Fruit fly (Drosophila melanogaster) whole organism, embryonic: ENCODE results near the gene UbcE2H.
A peak's percentile ranks its signal among the peaks of the same experiment; 100 is the strongest.

ENCODE experiments used
- Adf1 ChIP-seq: fragments of 200-800 bp; sonication (Bioruptor generic); IDR thresholded peaks from 2 replicates; pipeline ENCODE4 v1.3.6; 2022; ENCODE audit warnings: missing biosample characterization, missing genetic modification characterization
- B-H1 ChIP-seq: fragments of 200-800 bp; sonication (Bioruptor generic); IDR thresholded peaks from 3 replicates; pipeline ENCODE4 v1.3.6; 2022; ENCODE audit warnings: missing biosample characterization, missing genetic modification characterization
- CG10209 ChIP-seq: fragments of 200-800 bp; sonication (Bioruptor generic); optimal IDR thresholded peaks from 3 replicates; lab custom pipeline; 2017; ENCODE audit warnings: missing biosample characterization, mild to moderate bottlenecking, missing genetic modification characterization, missing genetic modification reagents
- CG1602 ChIP-seq: fragments of 200-800 bp; sonication (Bioruptor generic); optimal IDR thresholded peaks from 3 replicates; lab custom pipeline; 2016; ENCODE audit warnings: missing biosample characterization, missing genetic modification characterization
- CG1603 ChIP-seq: fragments of 200-800 bp; sonication (Bioruptor generic); optimal IDR thresholded peaks from 2 replicates; lab custom pipeline; 2019; ENCODE audit warnings: missing biosample characterization, mild to moderate bottlenecking, missing genetic modification characterization, moderate library complexity
- CG16813 ChIP-seq: fragments of 200-800 bp; sonication (Bioruptor generic); IDR thresholded peaks from 3 replicates; pipeline ENCODE4 v1.3.6; 2022; ENCODE audit warnings: missing biosample characterization, missing genetic modification characterization; ENCODE audit not compliant: partially characterized antibody
- CG18011 ChIP-seq: fragments of 200-800 bp; sonication (Bioruptor generic); optimal IDR thresholded peaks from 2 replicates; lab custom pipeline; 2017; ENCODE audit warnings: missing biosample characterization, missing genetic modification characterization, mild to moderate bottlenecking, moderate library complexity, missing genotype
- CG2712 ChIP-seq: fragments of 200-800 bp; optimal IDR thresholded peaks from 3 replicates; lab custom pipeline; 2019; ENCODE audit warnings: missing biosample characterization, mild to moderate bottlenecking, missing genetic modification characterization, moderate library complexity
- CG34422 ChIP-seq: fragments of 200-800 bp; sonication (Bioruptor generic); IDR thresholded peaks from 3 replicates; pipeline ENCODE4 v1.3.6; 2022; ENCODE audit warnings: missing biosample characterization, missing genetic modification characterization
- CG3838 ChIP-seq: fragments of 200-800 bp; sonication (Bioruptor generic); optimal IDR thresholded peaks from 3 replicates; lab custom pipeline; 2016; ENCODE audit warnings: missing biosample characterization, missing genetic modification characterization
- CG4360 ChIP-seq: fragments of 200-800 bp; sonication (Bioruptor generic); IDR thresholded peaks from 2 replicates; pipeline ENCODE4 v1.3.6; 2022; ENCODE audit warnings: missing biosample characterization, missing genetic modification characterization
- CG8388 ChIP-seq: fragments of 200-800 bp; sonication (Bioruptor generic); optimal IDR thresholded peaks from 2 replicates; lab custom pipeline; 2019; ENCODE audit warnings: missing biosample characterization, mild to moderate bottlenecking, missing genetic modification characterization, moderate library complexity
- CHES-1-like ChIP-seq: fragments of 200-800 bp; sonication (Bioruptor generic); optimal IDR thresholded peaks from 2 replicates; lab custom pipeline; 2016; ENCODE audit warnings: missing biosample characterization, missing genetic modification characterization
- Fer1 ChIP-seq: fragments of 200-800 bp; sonication (Bioruptor generic); optimal IDR thresholded peaks from 2 replicates; lab custom pipeline; 2017; ENCODE audit warnings: missing biosample characterization, mild to moderate bottlenecking, missing genetic modification characterization
- Fer2 ChIP-seq: fragments of 200-800 bp; sonication (Bioruptor generic); optimal IDR thresholded peaks from 2 replicates; lab custom pipeline; 2018; ENCODE audit warnings: missing biosample characterization, mild to moderate bottlenecking, missing genetic modification characterization, moderate library complexity
- Hr51 ChIP-seq, 2 experiments: fragments of 200-800 bp; sonication (Bioruptor generic); optimal IDR thresholded peaks; 2 replicates in 1 of 2; 3 replicates in 1 of 2; lab custom pipeline; 2016 to 2018; ENCODE audit warnings: missing biosample characterization in 2 of 2, missing genetic modification characterization in 2 of 2, mild to moderate bottlenecking in 1 of 2, moderate library complexity in 1 of 2
- NFAT ChIP-seq: fragments of 200-800 bp; sonication (Bioruptor generic); IDR thresholded peaks from 2 replicates; pipeline ENCODE4 v1.3.6; 2022; ENCODE audit warnings: missing biosample characterization, missing genetic modification characterization
- Oaz ChIP-seq: fragments of 200-800 bp; sonication (Bioruptor generic); IDR thresholded peaks from 2 replicates; pipeline ENCODE4 v1.3.6; 2022; ENCODE audit warnings: missing biosample characterization, missing genetic modification characterization
- Rx ChIP-seq: fragments of 200-800 bp; sonication (Bioruptor generic); IDR thresholded peaks from 2 replicates; pipeline ENCODE4 v1.3.6; 2022; ENCODE audit warnings: missing biosample characterization, missing genetic modification characterization
- Xrp1 ChIP-seq: fragments of 200-800 bp; sonication (Bioruptor generic); IDR thresholded peaks from 2 replicates; pipeline ENCODE4 v1.3.6; 2022; ENCODE audit warnings: missing biosample characterization, missing genetic modification characterization
- bigmax ChIP-seq: fragments of 200-800 bp; sonication (Bioruptor generic); optimal IDR thresholded peaks from 2 replicates; lab custom pipeline; 2018; ENCODE audit warnings: missing biosample characterization, mild to moderate bottlenecking, missing genetic modification characterization
- btn ChIP-seq: fragments of 200-800 bp; sonication (Bioruptor generic); optimal IDR thresholded peaks from 2 replicates; lab custom pipeline; 2016; ENCODE audit warnings: missing biosample characterization, missing genetic modification characterization
- cato ChIP-seq: fragments of 200-800 bp; sonication (Bioruptor generic); optimal IDR thresholded peaks from 2 replicates; lab custom pipeline; 2016; ENCODE audit warnings: missing biosample characterization, missing genetic modification characterization, borderline replicate concordance
- caup ChIP-seq: fragments of 200-800 bp; sonication (Bioruptor generic); optimal IDR thresholded peaks from 3 replicates; lab custom pipeline; 2017; ENCODE audit warnings: missing biosample characterization, mild to moderate bottlenecking, missing genetic modification characterization, moderate library complexity; ENCODE audit not compliant: severe bottlenecking
- ci ChIP-seq: fragments of 200-800 bp; sonication (Bioruptor generic); IDR thresholded peaks from 3 replicates; pipeline ENCODE4 v1.3.6; 2022; ENCODE audit warnings: missing biosample characterization, missing genetic modification characterization
- dmrt11E ChIP-seq: fragments of 200-800 bp; sonication (Bioruptor generic); optimal IDR thresholded peaks from 3 replicates; lab custom pipeline; 2018; ENCODE audit warnings: missing biosample characterization, mild to moderate bottlenecking, missing genetic modification characterization, moderate library complexity
- ewg ChIP-seq: fragments of 200-800 bp; sonication (Bioruptor generic); optimal IDR thresholded peaks from 3 replicates; lab custom pipeline; 2017; ENCODE audit warnings: mild to moderate bottlenecking, missing biosample characterization, missing genetic modification reagents, missing genetic modification characterization
- exex ChIP-seq: fragments of 200-800 bp; sonication (Bioruptor generic); optimal IDR thresholded peaks from 4 replicates; lab custom pipeline; 2018; ENCODE audit warnings: missing biosample characterization, mild to moderate bottlenecking, missing genetic modification characterization, moderate library complexity
- fd64A ChIP-seq: fragments of 200-800 bp; sonication (Bioruptor generic); optimal IDR thresholded peaks from 3 replicates; lab custom pipeline; 2018; ENCODE audit warnings: missing biosample characterization, mild to moderate bottlenecking, missing genetic modification characterization
- fd96Cb ChIP-seq: fragments of 200-800 bp; sonication (Bioruptor generic); optimal IDR thresholded peaks from 2 replicates; lab custom pipeline; 2018; ENCODE audit warnings: missing biosample characterization, mild to moderate bottlenecking, missing genetic modification characterization, moderate library complexity
- ftz-f1 ChIP-seq: fragments of 200-800 bp; sonication (Bioruptor generic); optimal IDR thresholded peaks from 2 replicates; lab custom pipeline; 2016; ENCODE audit warnings: missing biosample characterization, missing genetic modification characterization
- gcm ChIP-seq: fragments of 200-800 bp; sonication (Bioruptor generic); optimal IDR thresholded peaks from 2 replicates; lab custom pipeline; 2019; ENCODE audit warnings: missing biosample characterization, mild to moderate bottlenecking, missing genetic modification characterization, moderate library complexity
- ham ChIP-seq: fragments of 200-800 bp; sonication (Bioruptor generic); IDR thresholded peaks from 2 replicates; pipeline ENCODE4 v1.3.6; 2022; ENCODE audit warnings: missing biosample characterization, missing genetic modification characterization
- her ChIP-seq: fragments of 200-800 bp; sonication (Bioruptor generic); optimal IDR thresholded peaks from 2 replicates; lab custom pipeline; 2016; ENCODE audit warnings: missing biosample characterization, missing genetic modification characterization
- jing ChIP-seq: fragments of 200-800 bp; sonication (Bioruptor generic); optimal IDR thresholded peaks from 2 replicates; lab custom pipeline; 2018; ENCODE audit warnings: missing biosample characterization, mild to moderate bottlenecking, missing genetic modification characterization
- ken ChIP-seq: fragments of 200-800 bp; sonication (Bioruptor generic); IDR thresholded peaks from 3 replicates; pipeline ENCODE4 v1.3.6; 2022; ENCODE audit warnings: missing biosample characterization, missing genetic modification characterization
- nau ChIP-seq: fragments of 200-800 bp; sonication (Bioruptor generic); optimal IDR thresholded peaks from 3 replicates; lab custom pipeline; 2017; ENCODE audit warnings: missing biosample characterization, mild to moderate bottlenecking, missing genetic modification characterization, missing genetic modification reagents
- nom ChIP-seq: fragments of 200-800 bp; sonication (Bioruptor generic); optimal IDR thresholded peaks from 2 replicates; lab custom pipeline; 2017; ENCODE audit warnings: missing biosample characterization, missing genetic modification characterization, mild to moderate bottlenecking, moderate library complexity, missing genetic modification reagents
- otp ChIP-seq: fragments of 200-800 bp; sonication (Bioruptor generic); IDR thresholded peaks from 3 replicates; pipeline ENCODE4, ENCODE4 v1.3.6; 2022; ENCODE audit warnings: missing biosample characterization, missing genetic modification characterization
- pan ChIP-seq, 4 experiments: fragments of >200 bp in 3 of 4; fragments of 200-800 bp in 1 of 4; sonication (Bioruptor generic) in 1 of 4; optimal IDR thresholded peaks in 3 of 4; IDR thresholded peaks in 1 of 4; 2 replicates each; pipeline versions ENCODE4 v1.3.6 to Lab custom; 2017 to 2022; ENCODE audit warnings: missing biosample characterization in 2 of 4, missing genetic modification characterization in 2 of 4, mixed read lengths in 1 of 4
- pros ChIP-seq: fragments of 200-800 bp; sonication (Bioruptor generic); optimal IDR thresholded peaks from 3 replicates; lab custom pipeline; 2019; ENCODE audit warnings: missing biosample characterization, mild to moderate bottlenecking, missing genetic modification characterization, moderate library complexity
- sc ChIP-seq, 3 experiments: fragments of >200 bp in 2 of 3; fragments of 200-800 bp in 1 of 3; sonication (Bioruptor generic) in 1 of 3; optimal IDR thresholded peaks; 2 replicates in 2 of 3; 3 replicates in 1 of 3; lab custom pipeline; 2017; ENCODE audit warnings: mild to moderate bottlenecking in 1 of 3, missing biosample characterization in 1 of 3, missing genetic modification characterization in 1 of 3, missing genetic modification reagents in 1 of 3
- ssp ChIP-seq: fragments of 200-800 bp; sonication (Bioruptor generic); IDR thresholded peaks from 2 replicates; pipeline ENCODE4 v1.3.6; 2022; ENCODE audit warnings: missing biosample characterization, missing genetic modification characterization
- tgo ChIP-seq: fragments of 200-800 bp; sonication (Bioruptor generic); IDR thresholded peaks from 3 replicates; pipeline ENCODE4 v1.3.6; 2022; ENCODE audit warnings: missing biosample characterization, missing genetic modification characterization
- unpg ChIP-seq: fragments of 200-800 bp; sonication (Bioruptor generic); optimal IDR thresholded peaks from 3 replicates; lab custom pipeline; 2018; ENCODE audit warnings: missing biosample characterization, mild to moderate bottlenecking, missing genetic modification characterization, moderate library complexity
- vnd ChIP-seq: fragments of 200-800 bp; sonication (Bioruptor generic); IDR thresholded peaks from 3 replicates; pipeline ENCODE4 v1.3.6; 2022; ENCODE audit warnings: missing biosample characterization, missing genetic modification characterization; ENCODE audit not compliant: partially characterized antibody

UbcE2H gene

dm6 chrX:8113386-8114279 is 19.8 kb upstream of the UbcE2H start (continued):
- TF ChIP-seq CG8388 (GFP tag; lab: Kevin White, UChicago) (peak; percentile 1), Xrp1 (GFP tag; lab: Robert Waterston, UW) (peak; percentile 54; the same call in 1 of the 2 replicates), ftz-f1 (GFP tag; lab: Kevin White, UChicago) (no peak), Rx (GFP tag; lab: Robert Waterston, UW) (peak; percentile 47; the same call in 1 of the 2 replicates), jing (no peak), otp (GFP tag; lab: Robert Waterston, UW) (no peak), CG16813 (GFP tag; lab: Robert Waterston, UW) (no peak), CG1603 (tag; lab: Kevin White, UChicago) (peak; percentile 69), fd64A (GFP tag; lab: Kevin White, UChicago) (no peak), nau (GFP tag; lab: Kevin White, UChicago) (no peak), CG1602 (GFP tag; lab: Kevin White, UChicago) (peak; percentile 20), fd96Cb (tag; lab: Kevin White, UChicago) (peak; percentile 7), btn (GFP tag; lab: Kevin White, UChicago) (no peak), ham (GFP tag; lab: Robert Waterston, UW) (no peak), Oaz (GFP tag; lab: Robert Waterston, UW) (peak; percentile 55), cato (GFP tag; lab: Kevin White, UChicago) (no peak), tgo (GFP tag; lab: Robert Waterston, UW) (peak; percentile 60), exex (tag; lab: Kevin White, UChicago) (peak; percentile 42), Fer1 (GFP tag; lab: Kevin White, UChicago) (peak; percentile 75), Hr51 (GFP tag; optimal IDR thresholded peaks at IDR 0.05; lab: Kevin White, UChicago) (peak in 1 of 2 experiments; percentile 66), CG4360 (GFP tag; lab: Robert Waterston, UW) (no peak), vnd (GFP tag; lab: Robert Waterston, UW) (no peak), CG34422 (GFP tag; lab: Robert Waterston, UW) (no peak), unpg (peak; percentile 75), CG18011 (peak; percentile 48), pros (GFP tag; lab: Kevin White, UChicago) (no peak), ssp (no peak), B-H1 (GFP tag; lab: Robert Waterston, UW) (peak; percentile 34; the same call in 1 of the 3 replicates), CG10209 (GFP tag; lab: Kevin White, UChicago) (peak; percentile 44), her (GFP tag; lab: Kevin White, UChicago) (peak; percentile 63), ken (GFP tag; lab: Robert Waterston, UW) (0 out of 3 replicates have a peak, but pooled peaks have one; percentile 25), CG2712 (tag; lab: Kevin White, UChicago) (peak; percentile 38), gcm (GFP tag; lab: Kevin White, UChicago) (no peak), CG3838 (no peak), pan (optimal IDR thresholded peaks at IDR 0.05; lab: Kevin White, UChicago) (no peak), pan (GFP tag; optimal IDR thresholded peaks at IDR 0.05 in 1 of 2, IDR thresholded peaks at IDR 0.05 in 1 of 2) (peak in 1 of 2 experiments; percentile 68), bigmax (GFP tag; lab: Kevin White, UChicago) (no peak), nom (no peak), dmrt11E (no peak), Adf1 (GFP tag; lab: Robert Waterston, UW) (peak; percentile 39; the same call in 1 of the 2 replicates), ci (GFP tag; lab: Robert Waterston, UW) (no peak), Fer2 (tag; lab: Kevin White, UChicago) (peak; percentile 54), sc (optimal IDR thresholded peaks at IDR 0.05; lab: Kevin White, UChicago) (no peak), sc (GFP tag; optimal IDR thresholded peaks at IDR 0.05; lab: Kevin White, UChicago) (no peak), NFAT (peak; percentile 72; the same call in 1 of the 2 replicates), caup (peak; percentile 67), ewg (no peak), CHES-1-like (GFP tag; lab: Kevin White, UChicago) (peak; percentile 70)
